ENCODE assay signal across 2 fruit fly cellular contexts in the genomic region with DNA sequence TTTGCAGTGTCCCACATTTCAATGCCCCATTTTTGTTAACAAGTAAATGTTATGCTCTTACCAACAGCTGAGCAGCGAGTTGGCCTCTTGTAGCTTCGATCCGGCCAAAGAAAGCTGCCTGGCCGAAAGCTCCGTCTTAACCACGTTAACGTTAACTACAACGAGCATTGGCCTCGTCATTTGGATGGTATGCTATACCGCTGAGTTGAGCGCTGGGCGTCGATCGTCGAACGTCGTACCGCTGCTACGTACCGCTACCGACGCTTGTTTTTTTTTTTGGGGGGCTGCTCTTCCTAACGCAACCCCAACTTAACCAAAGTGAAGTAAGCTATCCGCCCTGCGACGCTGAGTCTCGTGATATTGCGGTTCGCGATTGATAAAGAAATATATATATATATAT.
TF ChIP-seq lines count a peak whose summit lies in the region.

A gene (plus strand): TSS at position 199 of the 400 bp plus-strand sequence.

- no peak for TF ChIP-seq CTCF in whole organism, embryonic (GFP tag; optimal IDR thresholded peaks at IDR 0.05; lab: Kevin White, UChicago)

TF ChIP-seq in whole organism, adult, 20 proteins besides CTCF, POLR2A, EP300 and RAD21:
- TF ChIP-seq Clk (GFP tag; optimal IDR thresholded peaks at IDR 0.05; lab: Kevin White, UChicago) (no peak), bab1 (GFP tag; optimal IDR thresholded peaks at IDR 0.05; lab: Kevin White, UChicago) (peak; percentile 19)

TF ChIP-seq in whole organism, embryonic, 481 proteins besides CTCF, POLR2A, EP300 and RAD21 (continues in another document):
- no peak for TF ChIP-seq aop (GFP tag; IDR thresholded peaks at IDR 0.05; lab: Robert Waterston, UW)
- no peak for TF ChIP-seq Drgx (GFP tag; IDR thresholded peaks at IDR 0.05; lab: Robert Waterston, UW)
- peak; percentile 11 for TF ChIP-seq Deaf1 (tag; optimal IDR thresholded peaks at IDR 0.05; lab: Kevin White, UChicago)
- TF ChIP-seq Nf-YA (GFP tag; IDR thresholded peaks at IDR 0.05; lab: Robert Waterston, UW) = no peak
- TF ChIP-seq CG6272 (GFP tag; IDR thresholded peaks at IDR 0.05; lab: Robert Waterston, UW) = no peak
- no peak for TF ChIP-seq CG31224 (GFP tag; IDR thresholded peaks at IDR 0.05; lab: Robert Waterston, UW)
- TF ChIP-seq Jarid2 (GFP tag; optimal IDR thresholded peaks at IDR 0.05; lab: Kevin White, UChicago) = peak; percentile 22
- no peak for TF ChIP-seq trh (GFP tag; optimal IDR thresholded peaks at IDR 0.05; lab: Kevin White, UChicago)
- TF ChIP-seq pho (GFP tag; optimal IDR thresholded peaks at IDR 0.05; lab: Kevin White, UChicago) = no peak
- no peak for TF ChIP-seq CG17829 (tag; optimal IDR thresholded peaks at IDR 0.05; lab: Kevin White, UChicago)
- TF ChIP-seq ato (GFP tag; IDR thresholded peaks at IDR 0.05; lab: Robert Waterston, UW; ENCODE audit: partially characterized antibody) = no peak
- peak; percentile 34 for TF ChIP-seq CG5180 (GFP tag; optimal IDR thresholded peaks at IDR 0.05; lab: Kevin White, UChicago)
- TF ChIP-seq CG6791 (GFP tag; IDR thresholded peaks at IDR 0.05; lab: Robert Waterston, UW; ENCODE audit: partially characterized antibody) = 0 out of 3 replicates have a peak, but pooled peaks have one; percentile 26
- 0 out of 2 replicates have a peak, but pooled peaks have one; percentile 12 for TF ChIP-seq Rfx (GFP tag; IDR thresholded peaks at IDR 0.05; lab: Robert Waterston, UW)
- TF ChIP-seq vnd (GFP tag; IDR thresholded peaks at IDR 0.05; lab: Robert Waterston, UW; ENCODE audit: partially characterized antibody) = no peak
- no peak for TF ChIP-seq knrl (GFP tag; IDR thresholded peaks at IDR 0.05; lab: Robert Waterston, UW; ENCODE audit: partially characterized antibody)
- TF ChIP-seq klu (GFP tag; IDR thresholded peaks at IDR 0.05; lab: Robert Waterston, UW) = no peak
- TF ChIP-seq pb (GFP tag; optimal IDR thresholded peaks at IDR 0.05; lab: Kevin White, UChicago) = no peak
- TF ChIP-seq CG7745 (tag; optimal IDR thresholded peaks at IDR 0.05; lab: Kevin White, UChicago) = no peak
- TF ChIP-seq dm (GFP tag; optimal IDR thresholded peaks at IDR 0.05; lab: Kevin White, UChicago) = no peak
- TF ChIP-seq NfI (GFP tag; optimal IDR thresholded peaks at IDR 0.05; lab: Kevin White, UChicago) = no peak
- no peak for TF ChIP-seq ind (GFP tag; optimal IDR thresholded peaks at IDR 0.05; lab: Kevin White, UChicago)
- no peak for TF ChIP-seq nerfin-1 (tag; optimal IDR thresholded peaks at IDR 0.05; lab: Kevin White, UChicago)
- no peak for TF ChIP-seq sc (optimal IDR thresholded peaks at IDR 0.05; lab: Kevin White, UChicago)
- no peak for TF ChIP-seq sc (GFP tag; optimal IDR thresholded peaks at IDR 0.05; lab: Kevin White, UChicago)
- no peak for TF ChIP-seq Dref (GFP tag; IDR thresholded peaks at IDR 0.05; lab: Robert Waterston, UW)
- no peak for TF ChIP-seq Nf-YB (GFP tag; optimal IDR thresholded peaks at IDR 0.05; lab: Kevin White, UChicago)
- peak; percentile 12; the same call in 1 of the 2 replicates for TF ChIP-seq Adf1 (GFP tag; IDR thresholded peaks at IDR 0.05; lab: Robert Waterston, UW)
- TF ChIP-seq sens (GFP tag; lab: Kevin White, UChicago) = no peak
- TF ChIP-seq br (optimal IDR thresholded peaks at IDR 0.05; lab: Kevin White, UChicago) = no peak
- TF ChIP-seq lola (GFP tag; optimal IDR thresholded peaks at IDR 0.05; lab: Kevin White, UChicago) = no peak
- no peak for TF ChIP-seq ap (GFP tag; IDR thresholded peaks at IDR 0.05; lab: Robert Waterston, UW)
- TF ChIP-seq seq (GFP tag; IDR thresholded peaks at IDR 0.05; lab: Robert Waterston, UW) = no peak
- TF ChIP-seq CG10431 (GFP tag; optimal IDR thresholded peaks at IDR 0.05; lab: Kevin White, UChicago) = no peak
- TF ChIP-seq Hr51 (GFP tag; optimal IDR thresholded peaks at IDR 0.05; lab: Kevin White, UChicago) = no peak
- peak; percentile 21 for TF ChIP-seq lab (GFP tag; optimal IDR thresholded peaks at IDR 0.05; lab: Kevin White, UChicago)
- TF ChIP-seq Med (GFP tag; lab: Kevin White, UChicago) = peak; percentile 12
- no peak for TF ChIP-seq CG12744 (GFP tag; optimal IDR thresholded peaks at IDR 0.05; lab: Kevin White, UChicago)
- peak; percentile 15; the same call in 1 of the 2 replicates for TF ChIP-seq Bgb (GFP tag; IDR thresholded peaks at IDR 0.05; lab: Robert Waterston, UW; ENCODE audit: partially characterized antibody)
- TF ChIP-seq CG12769 (tag; optimal IDR thresholded peaks at IDR 0.05; lab: Kevin White, UChicago) = peak; percentile 23
- no peak; the same call in 1 of the 2 replicates for TF ChIP-seq CG14014 (GFP tag; IDR thresholded peaks at IDR 0.05; lab: Robert Waterston, UW)
- TF ChIP-seq so (GFP tag; IDR thresholded peaks at IDR 0.05; lab: Robert Waterston, UW) = 0 out of 3 replicates have a peak, but pooled peaks have one; percentile 9
- TF ChIP-seq CG11504 (tag; optimal IDR thresholded peaks at IDR 0.05; lab: Kevin White, UChicago) = no peak
- peak; percentile 80 for TF ChIP-seq sd (tag; optimal IDR thresholded peaks at IDR 0.05; lab: Kevin White, UChicago)
- TF ChIP-seq CG17361 (GFP tag; IDR thresholded peaks at IDR 0.05; lab: Robert Waterston, UW) = no peak
- peak; percentile 21; the same call in 1 of the 2 replicates for TF ChIP-seq Atf6 (GFP tag; IDR thresholded peaks at IDR 0.05; lab: Robert Waterston, UW)
- peak; percentile 7 for TF ChIP-seq CG9727 (GFP tag; optimal IDR thresholded peaks at IDR 0.05; lab: Kevin White, UChicago)
- no peak for TF ChIP-seq emc (GFP tag; optimal IDR thresholded peaks at IDR 0.05; lab: Kevin White, UChicago)
- no peak for TF ChIP-seq her (GFP tag; optimal IDR thresholded peaks at IDR 0.05; lab: Kevin White, UChicago)
- no peak for TF ChIP-seq CG18764 (GFP tag; optimal IDR thresholded peaks at IDR 0.05; lab: Kevin White, UChicago)
- TF ChIP-seq CG17328 (GFP tag; IDR thresholded peaks at IDR 0.05; lab: Robert Waterston, UW) = no peak
- TF ChIP-seq CG15514 (GFP tag; optimal IDR thresholded peaks at IDR 0.05; lab: Kevin White, UChicago) = no peak
- TF ChIP-seq CG6254 (GFP tag; optimal IDR thresholded peaks at IDR 0.05; lab: Kevin White, UChicago) = no peak
- TF ChIP-seq CG10462 (GFP tag; optimal IDR thresholded peaks at IDR 0.05; lab: Kevin White, UChicago) = no peak
- TF ChIP-seq Abd-B (GFP tag; optimal IDR thresholded peaks at IDR 0.05; lab: Kevin White, UChicago) = no peak
- no peak for TF ChIP-seq schlank (tag; optimal IDR thresholded peaks at IDR 0.05; lab: Kevin White, UChicago)
- TF ChIP-seq pum (GFP tag; optimal IDR thresholded peaks at IDR 0.05; lab: Kevin White, UChicago) = no peak
- TF ChIP-seq Doc3 (GFP tag; IDR thresholded peaks at IDR 0.05; lab: Robert Waterston, UW; ENCODE audit: partially characterized antibody) = no peak
- TF ChIP-seq oc (tag; optimal IDR thresholded peaks at IDR 0.05; lab: Kevin White, UChicago) = no peak
- peak; percentile 17 for TF ChIP-seq CG18599 (GFP tag; optimal IDR thresholded peaks at IDR 0.05; lab: Kevin White, UChicago)
- 0 out of 2 replicates have a peak, but pooled peaks have one; percentile 5 for TF ChIP-seq CG43689 (GFP tag; IDR thresholded peaks at IDR 0.05; lab: Robert Waterston, UW)
- 0 out of 2 replicates have a peak, but pooled peaks have one; percentile 25 for TF ChIP-seq bbx (GFP tag; IDR thresholded peaks at IDR 0.05; lab: Robert Waterston, UW; ENCODE audit: partially characterized antibody)
- TF ChIP-seq Bteb2 (GFP tag; optimal IDR thresholded peaks at IDR 0.05; lab: Kevin White, UChicago) = no peak
- TF ChIP-seq dati (GFP tag; IDR thresholded peaks at IDR 0.05; lab: Robert Waterston, UW) = no peak
- TF ChIP-seq gro (GFP tag; optimal IDR thresholded peaks at IDR 0.05; lab: Kevin White, UChicago) = no peak
- TF ChIP-seq inv (GFP tag; IDR thresholded peaks at IDR 0.05; lab: Robert Waterston, UW; ENCODE audit: partially characterized antibody) = no peak
- TF ChIP-seq sim (GFP tag; IDR thresholded peaks at IDR 0.05; lab: Robert Waterston, UW) = no peak
- TF ChIP-seq amos (GFP tag; IDR thresholded peaks at IDR 0.05; lab: Robert Waterston, UW; ENCODE audit: partially characterized antibody) = no peak; the same call in 1 of the 2 replicates
- TF ChIP-seq CG15269 (tag; optimal IDR thresholded peaks at IDR 0.05; lab: Kevin White, UChicago) = no peak
- no peak for TF ChIP-seq CG7786 (GFP tag; optimal IDR thresholded peaks at IDR 0.05; lab: Kevin White, UChicago)
- TF ChIP-seq CG4282 (GFP tag; optimal IDR thresholded peaks at IDR 0.05; lab: Kevin White, UChicago) = no peak
- TF ChIP-seq sima (GFP tag; optimal IDR thresholded peaks at IDR 0.05; lab: Kevin White, UChicago) = no peak
- 0 out of 3 replicates have a peak, but pooled peaks have one; percentile 6 for TF ChIP-seq CG16813 (GFP tag; IDR thresholded peaks at IDR 0.05; lab: Robert Waterston, UW; ENCODE audit: partially characterized antibody)
- TF ChIP-seq CG6689 (GFP tag; IDR thresholded peaks at IDR 0.05; lab: Robert Waterston, UW) = no peak
- peak; percentile 5; the same call in 1 of the 2 replicates for TF ChIP-seq CG32532 (GFP tag; IDR thresholded peaks at IDR 0.05; lab: Robert Waterston, UW)
- TF ChIP-seq tx (GFP tag; optimal IDR thresholded peaks at IDR 0.05; lab: Kevin White, UChicago) = no peak
- no peak for TF ChIP-seq Scr (GFP tag; IDR thresholded peaks at IDR 0.05; lab: Robert Waterston, UW; ENCODE audit: partially characterized antibody)
- TF ChIP-seq CG1647 (GFP tag; optimal IDR thresholded peaks at IDR 0.05; lab: Kevin White, UChicago) = no peak
- peak; percentile 68 for TF ChIP-seq CG9437 (GFP tag; optimal IDR thresholded peaks at IDR 0.05; lab: Kevin White, UChicago)
- TF ChIP-seq gsb (GFP tag; IDR thresholded peaks at IDR 0.05; lab: Robert Waterston, UW) = no peak
- TF ChIP-seq CG3163 (GFP tag; optimal IDR thresholded peaks at IDR 0.05; lab: Kevin White, UChicago) = no peak
- peak; percentile 41; the same call in 1 of the 2 replicates for TF ChIP-seq bowl (GFP tag; IDR thresholded peaks at IDR 0.05; lab: Robert Waterston, UW)
- TF ChIP-seq run (tag; optimal IDR thresholded peaks at IDR 0.05; lab: Kevin White, UChicago) = no peak
